Worm (Caenorhabditis elegans): ENCODE measurements around the gene ent-4.

ent-4 gene

DNA sequence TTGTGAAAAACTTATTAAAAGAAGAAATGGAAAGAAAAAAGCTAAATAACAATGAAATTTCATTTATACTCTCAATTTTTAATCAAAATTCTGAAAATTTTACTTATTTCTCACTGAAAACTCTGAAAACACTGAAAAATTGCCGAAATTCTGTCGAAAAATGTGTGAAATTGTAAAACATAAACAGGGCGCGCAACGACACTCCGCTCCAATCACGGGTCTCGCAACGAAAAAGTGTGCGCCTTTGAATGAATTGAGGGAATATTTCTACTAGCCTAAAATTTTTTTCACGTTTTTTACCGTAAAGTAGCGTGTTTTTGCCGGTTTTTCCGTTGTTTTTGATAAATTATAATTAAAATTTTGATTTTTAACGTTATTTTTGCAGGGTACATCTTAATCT is 50.8 kb downstream of the ent-4 start, which contains the start of gene rpl-18 (continued):
- TF ChIP-seq peb-1 (tag; optimal IDR thresholded peaks at IDR 0.05) = no peak
- TF ChIP-seq sma-3 (GFP tag; optimal IDR thresholded peaks at IDR 0.05) = peak; percentile 71
- TF ChIP-seq nhr-21 (tag; optimal IDR thresholded peaks at IDR 0.05) = peak; percentile 36
- TF ChIP-seq lin-13 (GFP tag; optimal IDR thresholded peaks at IDR 0.05) = peak; percentile 72
- peak; percentile 57 to 92 for TF ChIP-seq lsy-2 (tag; optimal IDR thresholded peaks at IDR 0.05)
- TF ChIP-seq gmeb-1 (tag; optimal IDR thresholded peaks at IDR 0.05) = peak; percentile 73
- no peak for TF ChIP-seq nhr-237 (tag; optimal IDR thresholded peaks at IDR 0.05)
- TF ChIP-seq C34F6.9 (tag; optimal IDR thresholded peaks at IDR 0.05) = peak; percentile 84
- TF ChIP-seq ZK546.5 (tag; optimal IDR thresholded peaks at IDR 0.05) = no peak
- TF ChIP-seq ceh-82 (tag; optimal IDR thresholded peaks at IDR 0.05) = no peak
- no peak for TF ChIP-seq nhr-10 (tag; optimal IDR thresholded peaks at IDR 0.05)
- no peak for TF ChIP-seq unc-62 (GFP tag; optimal IDR thresholded peaks at IDR 0.05)
- TF ChIP-seq skn-1 (tag; optimal IDR thresholded peaks at IDR 0.05) = no peak
- no peak for TF ChIP-seq lin-39 (tag; optimal IDR thresholded peaks at IDR 0.05)
- TF ChIP-seq unc-39 (tag; optimal IDR thresholded peaks at IDR 0.05) = no peak
- TF ChIP-seq sem-4 (tag; optimal IDR thresholded peaks at IDR 0.05) = peak; percentile 27
- TF ChIP-seq lin-11 (tag; optimal IDR thresholded peaks at IDR 0.05) = peak; percentile 60
- no peak for TF ChIP-seq zag-1 (tag; optimal IDR thresholded peaks at IDR 0.05)

DNA sequence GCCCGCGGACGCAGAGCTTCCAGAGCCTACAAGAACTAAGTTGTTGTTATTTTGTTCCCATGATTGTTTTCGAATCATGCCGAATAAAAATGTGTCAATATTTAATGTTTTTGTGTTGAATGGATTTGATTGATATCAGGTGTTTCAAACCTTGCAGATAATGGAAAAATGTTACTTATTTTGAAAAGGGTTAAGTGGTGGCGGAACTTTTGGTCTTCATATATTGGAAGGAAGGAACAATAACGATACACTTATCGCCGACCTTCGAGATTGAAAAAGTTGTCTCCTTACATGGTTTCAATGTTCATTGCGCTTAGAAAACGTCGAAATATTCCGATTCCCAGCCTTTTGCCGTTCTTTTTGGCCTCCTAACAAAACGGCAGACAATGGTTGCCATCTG is 52.0 kb downstream of the ent-4 start, which contains the start of gene gly-10:
Gene gly-10, plus strand, starts transcription at position 387 of the 400 bp plus-strand sequence.
- TF ChIP-seq lin-13 (GFP tag; optimal IDR thresholded peaks at IDR 0.05) (no peak), ama-1 (optimal IDR thresholded peaks at IDR 0.05) (peak; percentile 9)

DNA sequence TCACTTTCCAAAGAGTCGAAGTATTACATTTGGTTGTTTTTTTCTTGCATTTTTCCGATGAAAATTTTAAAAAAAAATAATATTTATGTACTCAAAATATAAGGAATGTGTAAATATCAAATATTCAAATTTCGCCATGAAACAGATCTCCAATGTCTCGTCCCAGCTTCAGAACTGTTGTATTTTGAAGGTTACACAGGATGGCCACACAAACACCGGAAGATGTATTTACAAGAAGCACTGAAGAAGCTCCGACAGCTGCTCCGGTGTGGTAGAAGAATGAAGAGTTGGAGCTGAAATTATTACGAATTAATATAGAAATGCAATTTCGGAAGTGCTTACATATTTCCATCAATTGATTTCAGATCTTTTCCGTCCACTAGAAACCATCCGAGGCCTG is 55.6 kb downstream of the ent-4 start:
- no peak for TF ChIP-seq C34F6.9 (tag; optimal IDR thresholded peaks at IDR 0.05)
- no peak for TF ChIP-seq mbf-1 (tag; optimal IDR thresholded peaks at IDR 0.05)
- TF ChIP-seq nhr-6 (tag; optimal IDR thresholded peaks at IDR 0.05) = no peak
- no peak for TF ChIP-seq nhr-23 (tag; optimal IDR thresholded peaks at IDR 0.05)
- no peak for TF ChIP-seq unc-62 (GFP tag; optimal IDR thresholded peaks at IDR 0.05)
- TF ChIP-seq gmeb-1 (tag; optimal IDR thresholded peaks at IDR 0.05) = no peak
- no peak for TF ChIP-seq nhr-12 (tag; optimal IDR thresholded peaks at IDR 0.05)
- TF ChIP-seq unc-39 (tag; optimal IDR thresholded peaks at IDR 0.05) = no peak
- no peak for TF ChIP-seq unc-55 (GFP tag; optimal IDR thresholded peaks at IDR 0.05)
- no peak for TF ChIP-seq aly-2 (tag; optimal IDR thresholded peaks at IDR 0.05)
- TF ChIP-seq nhr-77 (tag; optimal IDR thresholded peaks at IDR 0.05) = no peak

Measured in whole organism, L2 larva.